Fruit fly (Drosophila melanogaster): ENCODE results near the gene SA2.

DNA sequence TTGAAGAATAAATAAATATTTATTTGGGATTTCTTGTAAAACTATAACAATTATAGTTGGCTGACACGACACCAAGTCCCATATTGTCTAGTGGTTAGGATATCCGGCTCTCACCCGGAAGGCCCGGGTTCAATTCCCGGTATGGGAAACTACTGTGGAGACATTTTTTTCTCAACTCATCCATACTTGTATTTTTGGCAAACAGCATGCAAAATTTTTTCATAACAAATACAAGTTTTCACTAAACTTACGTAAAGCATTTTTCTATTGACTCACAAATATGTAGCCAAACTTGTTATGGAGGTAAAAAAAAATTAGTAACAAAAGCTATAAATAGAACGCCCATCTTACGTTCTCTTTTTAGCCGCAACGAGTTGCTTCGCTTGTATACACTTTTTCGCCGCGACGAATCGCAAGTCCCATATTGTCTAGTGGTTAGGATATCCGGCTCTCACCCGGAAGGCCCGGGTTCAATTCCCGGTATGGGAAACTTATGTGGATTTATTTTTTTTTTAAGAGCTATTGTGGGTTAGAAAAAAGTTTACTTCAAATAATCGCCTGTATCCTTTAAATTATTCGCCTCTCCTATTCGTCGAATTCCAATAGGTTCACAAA, 36.2 kb downstream of the SA2 start:
- TF ChIP-seq CG12768 (GFP tag; optimal IDR thresholded peaks at IDR 0.05) = no peak
- TF ChIP-seq CG1620 (GFP tag; optimal IDR thresholded peaks at IDR 0.05) = no peak
- no peak for TF ChIP-seq cic (GFP tag; optimal IDR thresholded peaks at IDR 0.05)
- TF ChIP-seq CG14711 (tag; optimal IDR thresholded peaks at IDR 0.05) = no peak
- no peak for TF ChIP-seq CG7045 (GFP tag; optimal IDR thresholded peaks at IDR 0.05)
- no peak for TF ChIP-seq cnc (optimal IDR thresholded peaks at IDR 0.05)
- peak; percentile 18 for TF ChIP-seq bab1 (GFP tag; optimal IDR thresholded peaks at IDR 0.05)
- no peak for TF ChIP-seq Mnt (GFP tag; optimal IDR thresholded peaks at IDR 0.05)
- TF ChIP-seq CG5204 (GFP tag; optimal IDR thresholded peaks at IDR 0.05) = no peak
- no peak for TF ChIP-seq CG33017 (tag; optimal IDR thresholded peaks at IDR 0.05)
- TF ChIP-seq ovo (GFP tag; optimal IDR thresholded peaks at IDR 0.05) = no peak
- TF ChIP-seq CG11617 (GFP tag; optimal IDR thresholded peaks at IDR 0.05) = no peak
- TF ChIP-seq kay (GFP tag; ENCODE audit: borderline replicate concordance) = peak; percentile 58
